Worm (Caenorhabditis elegans): ENCODE data around the gene F26F4.2.
A peak's percentile ranks its signal among the peaks of the same experiment; 100 is the strongest.

F26F4.2 gene

DNA sequence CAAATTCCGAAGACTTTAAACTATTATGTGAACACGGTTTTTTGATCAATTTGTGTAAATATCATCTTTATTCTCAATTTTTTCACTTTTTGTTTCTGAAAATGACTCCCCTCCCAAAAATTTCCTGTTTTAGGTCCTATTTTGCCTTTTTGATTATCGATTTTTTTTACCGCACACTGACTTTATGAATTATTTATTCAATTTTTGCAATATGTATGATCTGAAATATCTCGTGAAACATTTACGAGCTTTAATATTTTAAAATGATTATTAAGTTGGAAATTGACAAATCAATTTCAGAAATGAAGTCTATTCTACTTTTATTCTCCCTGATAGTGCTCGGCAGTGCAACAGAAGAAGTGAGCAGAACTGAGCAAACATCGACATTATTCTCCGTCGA, 31.6 kb upstream of the F26F4.2 start, which contains the start of gene C35D10.1:
C35D10.1 (plus strand) TSS at position 301 of the 400 bp plus-strand sequence.
- TF ChIP-seq klf-2 (GFP tag; conservative IDR thresholded peaks at IDR 0.05) (no peak), ztf-23 (GFP tag; IDR thresholded peaks at IDR 0.05) (no peak), flt-1 (GFP tag; IDR thresholded peaks at IDR 0.05) (no peak), ztf-29 (GFP tag; IDR thresholded peaks at IDR 0.05) (no peak), T22C8.4 (GFP tag; IDR thresholded peaks at IDR 0.05) (no peak), cog-1 (tag; optimal IDR thresholded peaks at IDR 0.05) (no peak), tab-1 (GFP tag; IDR thresholded peaks at IDR 0.05) (no peak), med-1 (GFP tag; optimal IDR thresholded peaks at IDR 0.05; ENCODE audit: insufficient read depth) (no peak)

DNA sequence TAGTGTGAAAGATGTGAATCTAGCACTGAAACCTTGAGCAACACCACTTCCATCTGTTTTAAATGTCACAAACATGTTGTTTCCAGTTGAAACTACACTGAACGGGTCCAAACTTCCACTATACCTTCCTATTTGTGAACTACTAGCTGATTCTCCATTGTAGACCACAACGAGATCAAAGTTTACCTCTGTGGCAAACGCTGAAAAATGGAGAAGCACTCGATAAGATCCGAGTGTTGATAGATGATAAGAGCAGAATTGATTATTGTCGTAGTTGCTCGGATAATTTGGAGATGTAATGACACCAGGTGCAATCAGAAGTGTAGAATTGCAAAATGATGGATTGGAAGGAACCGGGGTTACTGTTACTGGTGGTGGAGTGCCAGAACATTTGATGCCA, 29.1 kb upstream of the F26F4.2 start:
- no peak for TF ChIP-seq ref-1 (GFP tag; conservative IDR thresholded peaks at IDR 0.05)
- no peak for TF ChIP-seq klf-2 (GFP tag; conservative IDR thresholded peaks at IDR 0.05)
- no peak for TF ChIP-seq cog-1 (tag; optimal IDR thresholded peaks at IDR 0.05)
- TF ChIP-seq med-1 (GFP tag; optimal IDR thresholded peaks at IDR 0.05; ENCODE audit: insufficient read depth), result no peak
- TF ChIP-seq ztf-23 (GFP tag; IDR thresholded peaks at IDR 0.05), result no peak
- TF ChIP-seq ztf-29 (GFP tag; IDR thresholded peaks at IDR 0.05), result no peak
- TF ChIP-seq T22C8.4 (GFP tag; IDR thresholded peaks at IDR 0.05), result no peak
- no peak for TF ChIP-seq flt-1 (GFP tag; IDR thresholded peaks at IDR 0.05)
- TF ChIP-seq tab-1 (GFP tag; IDR thresholded peaks at IDR 0.05), result no peak

- TF ChIP-seq tab-1 (GFP tag; IDR thresholded peaks at IDR 0.05), result no peak
- TF ChIP-seq ztf-29 (GFP tag; IDR thresholded peaks at IDR 0.05), result no peak
- no peak for TF ChIP-seq ref-1 (GFP tag; conservative IDR thresholded peaks at IDR 0.05)
- no peak for TF ChIP-seq klf-2 (GFP tag; conservative IDR thresholded peaks at IDR 0.05)
- TF ChIP-seq flt-1 (GFP tag; IDR thresholded peaks at IDR 0.05), result no peak
- TF ChIP-seq T22C8.4 (GFP tag; IDR thresholded peaks at IDR 0.05), result no peak
- TF ChIP-seq cog-1 (tag; optimal IDR thresholded peaks at IDR 0.05), result no peak
- no peak for TF ChIP-seq med-1 (GFP tag; optimal IDR thresholded peaks at IDR 0.05; ENCODE audit: insufficient read depth)
- TF ChIP-seq ztf-23 (GFP tag; IDR thresholded peaks at IDR 0.05), result no peak
Observed at ce11 chrIII:4883429-4883828, 27.6 kb upstream of the F26F4.2 start, which contains the start of gene clec-5. TSS of gene clec-5 (minus strand) at chrIII:4883606.

DNA sequence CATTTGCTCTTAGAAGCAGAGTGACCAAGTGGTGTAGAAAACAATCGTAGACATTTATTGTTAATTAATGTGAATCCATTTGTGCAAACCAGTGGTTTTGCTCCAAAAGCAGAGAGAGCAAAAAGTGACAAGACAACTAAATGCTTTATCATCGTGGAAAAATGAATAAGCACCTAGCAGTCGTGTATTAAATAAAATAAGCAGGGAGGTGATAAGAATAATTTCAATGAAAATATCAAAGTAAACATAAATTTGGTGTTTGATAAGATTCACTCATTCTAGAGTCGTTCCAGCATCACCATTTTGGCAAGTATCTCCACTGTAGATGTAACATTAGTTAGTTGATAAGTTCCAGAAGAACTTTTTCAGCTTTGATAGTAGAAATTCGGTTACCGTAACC, 23.8 kb upstream of the F26F4.2 start, which contains the start of gene clec-6:
clec-6 (minus strand) TSS at position 154 of the 400 bp plus-strand sequence.
- TF ChIP-seq cog-1 (tag; optimal IDR thresholded peaks at IDR 0.05) (no peak), ztf-23 (GFP tag; IDR thresholded peaks at IDR 0.05) (no peak), ztf-29 (GFP tag; IDR thresholded peaks at IDR 0.05) (no peak), flt-1 (GFP tag; IDR thresholded peaks at IDR 0.05) (no peak), klf-2 (GFP tag; conservative IDR thresholded peaks at IDR 0.05) (no peak), T22C8.4 (GFP tag; IDR thresholded peaks at IDR 0.05) (no peak), tab-1 (GFP tag; IDR thresholded peaks at IDR 0.05) (no peak), ref-1 (GFP tag; conservative IDR thresholded peaks at IDR 0.05) (no peak), med-1 (GFP tag; optimal IDR thresholded peaks at IDR 0.05; ENCODE audit: insufficient read depth) (no peak)

DNA sequence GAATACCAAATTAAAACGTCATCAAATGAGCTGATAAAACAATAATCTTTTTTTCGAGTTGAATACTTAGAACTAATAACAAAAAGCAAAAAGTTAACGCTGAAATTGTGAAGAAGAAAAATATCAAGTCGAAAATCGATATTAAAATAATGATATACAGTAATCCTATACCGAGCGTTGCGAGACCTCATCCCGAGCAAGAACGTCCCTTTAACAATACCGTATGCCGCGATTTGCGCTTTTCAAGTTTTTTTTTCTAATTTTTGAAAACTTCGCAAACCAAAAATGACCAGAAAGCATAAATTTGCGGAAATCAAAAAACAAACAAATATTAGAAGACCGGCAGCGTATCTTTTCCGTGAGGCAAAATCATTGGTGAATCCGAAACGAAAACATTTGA, 20.1 kb upstream of the F26F4.2 start, which contains the start of gene F26F4.5:
F26F4.5 (minus strand) TSS at position 256 of the 400 bp plus-strand sequence.
- TF ChIP-seq ztf-29 (GFP tag; IDR thresholded peaks at IDR 0.05) (no peak), ref-1 (GFP tag; conservative IDR thresholded peaks at IDR 0.05) (no peak), klf-2 (GFP tag; conservative IDR thresholded peaks at IDR 0.05) (no peak), T22C8.4 (GFP tag; IDR thresholded peaks at IDR 0.05) (no peak), flt-1 (GFP tag; IDR thresholded peaks at IDR 0.05) (no peak), med-1 (GFP tag; optimal IDR thresholded peaks at IDR 0.05; ENCODE audit: insufficient read depth) (no peak), tab-1 (GFP tag; IDR thresholded peaks at IDR 0.05) (no peak), cog-1 (tag; optimal IDR thresholded peaks at IDR 0.05) (no peak), ztf-23 (GFP tag; IDR thresholded peaks at IDR 0.05) (no peak)

- no peak for TF ChIP-seq ref-1 (GFP tag; conservative IDR thresholded peaks at IDR 0.05)
- no peak for TF ChIP-seq klf-2 (GFP tag; conservative IDR thresholded peaks at IDR 0.05)
- no peak for TF ChIP-seq ztf-29 (GFP tag; IDR thresholded peaks at IDR 0.05)
- TF ChIP-seq T22C8.4 (GFP tag; IDR thresholded peaks at IDR 0.05), result no peak
- TF ChIP-seq flt-1 (GFP tag; IDR thresholded peaks at IDR 0.05), result no peak
- TF ChIP-seq ztf-23 (GFP tag; IDR thresholded peaks at IDR 0.05), result no peak
- TF ChIP-seq tab-1 (GFP tag; IDR thresholded peaks at IDR 0.05), result no peak
- no peak for TF ChIP-seq cog-1 (tag; optimal IDR thresholded peaks at IDR 0.05)
- no peak for TF ChIP-seq med-1 (GFP tag; optimal IDR thresholded peaks at IDR 0.05; ENCODE audit: insufficient read depth)
Observed at ce11 chrIII:4893540-4893939, 17.5 kb upstream of the F26F4.2 start, which contains the start of gene F26F4.6. TSS of gene F26F4.6 (minus strand) at chrIII:4893640.

DNA sequence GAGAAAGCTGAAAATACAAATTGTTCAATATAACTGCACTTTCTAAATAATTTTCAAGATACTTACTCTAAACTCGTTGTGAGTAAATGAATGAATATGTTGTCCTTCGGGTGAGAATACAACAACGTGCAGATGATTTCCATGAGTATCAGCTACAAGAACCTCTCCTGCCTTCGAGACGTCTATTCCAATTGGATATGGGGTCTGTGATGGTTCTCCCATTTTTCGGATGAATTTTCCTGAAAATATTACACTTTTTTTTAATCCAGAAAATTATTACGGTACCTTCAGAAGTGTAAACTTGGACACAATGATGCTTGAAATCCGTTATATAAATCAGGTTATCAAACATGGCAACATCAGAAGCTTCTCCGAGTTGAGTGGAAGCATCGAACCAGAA, 15.7 kb upstream of the F26F4.2 start:
- TF ChIP-seq flt-1 (GFP tag; IDR thresholded peaks at IDR 0.05) (no peak), ztf-29 (GFP tag; IDR thresholded peaks at IDR 0.05) (no peak), ref-1 (GFP tag; conservative IDR thresholded peaks at IDR 0.05) (no peak), ztf-23 (GFP tag; IDR thresholded peaks at IDR 0.05) (no peak), T22C8.4 (GFP tag; IDR thresholded peaks at IDR 0.05) (no peak), med-1 (GFP tag; optimal IDR thresholded peaks at IDR 0.05; ENCODE audit: insufficient read depth) (no peak), tab-1 (GFP tag; IDR thresholded peaks at IDR 0.05) (no peak)

ce11 chrIII:4899035-4899578, 11.9 kb upstream of the F26F4.2 start, which contains the start of gene nhl-2:
TSS of gene nhl-2 (minus strand) at chrIII:4899085.
- TF ChIP-seq klf-2 (GFP tag; conservative IDR thresholded peaks at IDR 0.05) (no peak), ref-1 (GFP tag; conservative IDR thresholded peaks at IDR 0.05) (no peak), flt-1 (GFP tag; IDR thresholded peaks at IDR 0.05) (no peak), med-1 (GFP tag; optimal IDR thresholded peaks at IDR 0.05; ENCODE audit: insufficient read depth) (no peak), ztf-29 (GFP tag; IDR thresholded peaks at IDR 0.05) (no peak), ztf-23 (GFP tag; IDR thresholded peaks at IDR 0.05) (no peak), cog-1 (tag; optimal IDR thresholded peaks at IDR 0.05) (no peak), T22C8.4 (GFP tag; IDR thresholded peaks at IDR 0.05) (no peak), tab-1 (GFP tag; IDR thresholded peaks at IDR 0.05) (no peak)

DNA sequence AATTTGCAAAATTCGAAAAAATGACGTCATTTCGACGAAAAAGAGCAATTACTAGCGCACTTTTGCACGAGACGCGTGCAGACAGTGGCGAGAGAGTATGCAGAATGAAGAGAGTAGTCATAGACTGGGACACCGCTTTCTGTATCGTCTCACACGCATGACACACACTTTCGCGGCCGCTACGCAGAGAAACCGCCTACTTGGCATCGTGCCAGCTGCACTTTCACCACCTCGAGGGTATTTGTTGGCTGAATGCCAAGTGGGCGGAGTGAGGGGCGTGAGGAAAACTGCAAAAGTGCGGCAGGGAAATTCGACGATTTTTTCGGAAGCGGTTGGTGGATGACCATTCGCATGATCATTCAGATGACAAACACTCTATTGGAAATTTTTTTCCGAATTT, 11.3 kb upstream of the F26F4.2 start:
- peak; percentile 84 for TF ChIP-seq flt-1 (GFP tag; IDR thresholded peaks at IDR 0.05)
- TF ChIP-seq cog-1 (tag; optimal IDR thresholded peaks at IDR 0.05), result peak; percentile 95
- TF ChIP-seq ztf-23 (GFP tag; IDR thresholded peaks at IDR 0.05), result peak; percentile 94
- TF ChIP-seq T22C8.4 (GFP tag; IDR thresholded peaks at IDR 0.05), result peak; percentile 36; the same call in 1 of the 2 replicates
- no peak for TF ChIP-seq tab-1 (GFP tag; IDR thresholded peaks at IDR 0.05)
- TF ChIP-seq ztf-29 (GFP tag; IDR thresholded peaks at IDR 0.05), result no peak
- TF ChIP-seq klf-2 (GFP tag; conservative IDR thresholded peaks at IDR 0.05), result no peak

Measured in whole organism, midembryonic.